Fruit fly (Drosophila melanogaster) whole organism, prepupa: ENCODE data around the gene CG42512.

Source experiments
- CG10669 ChIP-seq: fragments of 200-800 bp; sonication (Bioruptor generic); optimal IDR thresholded peaks from 3 replicates; lab custom pipeline; 2018; ENCODE audit warnings: missing biosample characterization, mild to moderate bottlenecking, missing genetic modification characterization, moderate library complexity
- CG11294 ChIP-seq: fragments of 200-800 bp; sonication (Bioruptor generic); IDR thresholded peaks from 2 replicates; pipeline ENCODE4 v1.3.6; 2022; ENCODE audit warnings: missing biosample characterization, missing genetic modification characterization
- CG11762 ChIP-seq: fragments of 200-800 bp; sonication (Bioruptor generic); optimal IDR thresholded peaks from 3 replicates; lab custom pipeline; 2016; ENCODE audit warnings: missing biosample characterization, missing genetic modification characterization; ENCODE audit not compliant: insufficient read depth
- CG11902 ChIP-seq: fragments of 200-800 bp; sonication (Bioruptor generic); optimal IDR thresholded peaks from 3 replicates; lab custom pipeline; 2016; ENCODE audit warnings: missing biosample characterization, missing genetic modification characterization
- CG15336 ChIP-seq: fragments of 200-800 bp; sonication (Bioruptor generic); IDR thresholded peaks from 2 replicates; pipeline ENCODE4 v1.3.6; 2022; ENCODE audit warnings: missing biosample characterization, missing genetic modification characterization
- CG16779 ChIP-seq: fragments of 200-800 bp; sonication (Bioruptor generic); optimal IDR thresholded peaks from 3 replicates; lab custom pipeline; 2017; ENCODE audit warnings: missing biosample characterization, mild to moderate bottlenecking, missing genetic modification characterization
- CG31627 ChIP-seq: fragments of 200-800 bp; sonication (Bioruptor generic); optimal IDR thresholded peaks from 3 replicates; lab custom pipeline; 2016; ENCODE audit warnings: missing biosample characterization, missing genetic modification characterization
- CG34406 ChIP-seq: fragments of 200-800 bp; sonication (Bioruptor generic); optimal IDR thresholded peaks from 3 replicates; lab custom pipeline; 2016; ENCODE audit warnings: missing biosample characterization, missing genetic modification characterization
- CG3919 ChIP-seq: fragments of 200-800 bp; sonication (Bioruptor generic); optimal IDR thresholded peaks from 3 replicates; lab custom pipeline; 2016; ENCODE audit warnings: missing biosample characterization, missing genetic modification characterization
- CG4318 ChIP-seq: fragments of 200-800 bp; sonication (Bioruptor generic); optimal IDR thresholded peaks from 3 replicates; lab custom pipeline; 2017; ENCODE audit warnings: missing biosample characterization, mild to moderate bottlenecking, missing genetic modification characterization
- CG6276 ChIP-seq: fragments of 200-800 bp; sonication (Bioruptor generic); optimal IDR thresholded peaks from 2 replicates; lab custom pipeline; 2017; ENCODE audit warnings: missing biosample characterization, mild to moderate bottlenecking, missing genetic modification characterization
- CG6792 ChIP-seq: fragments of 200-800 bp; sonication (Bioruptor generic); optimal IDR thresholded peaks from 3 replicates; lab custom pipeline; 2016; ENCODE audit warnings: missing biosample characterization, missing genetic modification characterization
- CG6808 ChIP-seq: fragments of 200-800 bp; sonication (Bioruptor generic); optimal IDR thresholded peaks from 3 replicates; lab custom pipeline; 2017; ENCODE audit warnings: missing biosample characterization, missing genetic modification characterization, mild to moderate bottlenecking, moderate library complexity, missing genetic modification reagents
- CG6854 ChIP-seq: fragments of 200-800 bp; sonication (Bioruptor generic); optimal IDR thresholded peaks from 2 replicates; lab custom pipeline; 2017; ENCODE audit warnings: missing biosample characterization, mild to moderate bottlenecking, missing genetic modification characterization
- CG7368 ChIP-seq: fragments of 200-800 bp; sonication (Bioruptor generic); optimal IDR thresholded peaks from 3 replicates; lab custom pipeline; 2016; ENCODE audit warnings: missing biosample characterization, missing genetic modification characterization
- CG8119 ChIP-seq: fragments of 200-800 bp; sonication (Bioruptor generic); IDR thresholded peaks from 3 replicates; pipeline ENCODE4 v1.3.6; 2022; ENCODE audit warnings: missing biosample characterization, missing genetic modification characterization
- CG9139 ChIP-seq: fragments of 200-800 bp; sonication (Bioruptor generic); optimal IDR thresholded peaks from 3 replicates; lab custom pipeline; 2017; ENCODE audit warnings: missing biosample characterization, mild to moderate bottlenecking, missing genetic modification characterization
- Eip75B ChIP-seq: fragments of 200-800 bp; sonication (Bioruptor generic); optimal IDR thresholded peaks from 3 replicates; lab custom pipeline; 2016; ENCODE audit warnings: missing biosample characterization, missing genetic modification characterization
- Eip78C ChIP-seq: fragments of 200-800 bp; sonication (Bioruptor generic); peaks from one replicate; lab custom pipeline; 2016; ENCODE audit warnings: missing biosample characterization, missing genetic modification characterization
- Ets21C ChIP-seq: fragments of 200-800 bp; sonication (Bioruptor generic); optimal IDR thresholded peaks from 3 replicates; lab custom pipeline; 2016; ENCODE audit warnings: missing biosample characterization, missing genetic modification characterization
- Ets96B ChIP-seq: fragments of 200-800 bp; optimal IDR thresholded peaks from 2 replicates; lab custom pipeline; 2019; ENCODE audit warnings: missing biosample characterization, mild to moderate bottlenecking, missing genetic modification characterization, moderate library complexity
- Hr38 ChIP-seq: sonication (Bioruptor generic); optimal IDR thresholded peaks from 2 replicates; lab custom pipeline; 2016; ENCODE audit warnings: missing biosample characterization, missing genetic modification characterization
- Hr4 ChIP-seq: fragments of 200-800 bp; sonication (Bioruptor generic); optimal IDR thresholded peaks from 3 replicates; lab custom pipeline; 2016; ENCODE audit warnings: missing biosample characterization, missing genetic modification characterization
- Lpt ChIP-seq: fragments of 200-800 bp; sonication (Bioruptor generic); optimal IDR thresholded peaks from 3 replicates; lab custom pipeline; 2016; ENCODE audit warnings: missing biosample characterization, missing genetic modification characterization
- Met ChIP-seq: fragments of 200-800 bp; sonication (Bioruptor generic); optimal IDR thresholded peaks from 3 replicates; lab custom pipeline; 2016; ENCODE audit warnings: missing biosample characterization, missing genetic modification characterization
- OdsH ChIP-seq: fragments of 200-800 bp; sonication (Bioruptor generic); optimal IDR thresholded peaks from 3 replicates; lab custom pipeline; 2016; ENCODE audit warnings: missing biosample characterization, missing genetic modification characterization
- Smox ChIP-seq: fragments of 200-800 bp; sonication (Bioruptor generic); optimal IDR thresholded peaks from 3 replicates; lab custom pipeline; 2016; ENCODE audit warnings: missing biosample characterization, missing genetic modification characterization
- Sox102F ChIP-seq: fragments of 200-800 bp; sonication (Bioruptor generic); optimal IDR thresholded peaks from 2 replicates; lab custom pipeline; 2016; ENCODE audit warnings: missing biosample characterization, mild to moderate bottlenecking, missing genetic modification characterization
- Sox14 ChIP-seq: fragments of 200-800 bp; sonication (Bioruptor generic); optimal IDR thresholded peaks from 3 replicates; lab custom pipeline; 2016; ENCODE audit warnings: missing biosample characterization, missing genetic modification characterization
- Sox15 ChIP-seq: fragments of 200-800 bp; sonication (Bioruptor generic); optimal IDR thresholded peaks from 3 replicates; lab custom pipeline; 2016; ENCODE audit warnings: missing biosample characterization, missing genetic modification characterization
- achi ChIP-seq: fragments of 200-800 bp; sonication (Bioruptor generic); optimal IDR thresholded peaks from 3 replicates; lab custom pipeline; 2016; ENCODE audit warnings: missing biosample characterization, missing genetic modification characterization
- acj6 ChIP-seq: fragments of 200-800 bp; sonication (Bioruptor generic); optimal IDR thresholded peaks from 3 replicates; lab custom pipeline; 2016; ENCODE audit warnings: missing biosample characterization, missing genetic modification characterization
- cyc ChIP-seq: fragments of 200-800 bp; sonication (Bioruptor generic); optimal IDR thresholded peaks from 3 replicates; lab custom pipeline; 2016; ENCODE audit warnings: missing biosample characterization, missing genetic modification characterization
- dac ChIP-seq: fragments of 200-800 bp; sonication (Bioruptor generic); optimal IDR thresholded peaks from 2 replicates; lab custom pipeline; 2017; ENCODE audit warnings: missing biosample characterization, mild to moderate bottlenecking, missing genetic modification characterization
- dsx ChIP-seq: fragments of 200-800 bp; optimal IDR thresholded peaks from 3 replicates; lab custom pipeline; 2019; ENCODE audit warnings: missing biosample characterization, mild to moderate bottlenecking, missing genetic modification characterization, moderate library complexity; ENCODE audit not compliant: poor library complexity, severe bottlenecking
- eg ChIP-seq: fragments of 200-800 bp; sonication (Bioruptor generic); IDR thresholded peaks from 3 replicates; pipeline ENCODE4 v1.3.6; 2022; ENCODE audit warnings: missing biosample characterization, missing genetic modification characterization
- fd59A ChIP-seq: fragments of 200-800 bp; sonication (Bioruptor generic); optimal IDR thresholded peaks from 2 replicates; lab custom pipeline; 2017; ENCODE audit warnings: missing biosample characterization, mild to moderate bottlenecking, missing genetic modification characterization, missing genetic modification reagents
- fkh ChIP-seq: fragments of 200-800 bp; sonication (Bioruptor generic); optimal IDR thresholded peaks from 3 replicates; lab custom pipeline; 2017; ENCODE audit warnings: missing biosample characterization, mild to moderate bottlenecking, missing genetic modification characterization, moderate library complexity
- net ChIP-seq: fragments of 200-800 bp; sonication (Bioruptor generic); optimal IDR thresholded peaks from 3 replicates; lab custom pipeline; 2016; ENCODE audit warnings: missing biosample characterization, missing genetic modification characterization
- pdm3 ChIP-seq: fragments of 200-800 bp; sonication (Bioruptor generic); optimal IDR thresholded peaks from 3 replicates; lab custom pipeline; 2016; ENCODE audit warnings: missing biosample characterization, missing genetic modification characterization
- salr ChIP-seq, 2 experiments: fragments of 200-800 bp; sonication (Bioruptor generic); optimal IDR thresholded peaks; 3 replicates each; lab custom pipeline; 2016 to 2018; ENCODE audit warnings: missing biosample characterization in 2 of 2, missing genetic modification characterization in 2 of 2, mild to moderate bottlenecking in 1 of 2
- spab ChIP-seq: fragments of 200-800 bp; sonication (Bioruptor generic); optimal IDR thresholded peaks from 2 replicates; lab custom pipeline; 2017; ENCODE audit warnings: missing biosample characterization, mild to moderate bottlenecking, missing genetic modification characterization, missing genetic modification reagents
- ss ChIP-seq, 2 experiments: fragments of 200-800 bp; sonication (Bioruptor generic); optimal IDR thresholded peaks; 2 replicates in 1 of 2; 3 replicates in 1 of 2; lab custom pipeline; 2017 to 2018; ENCODE audit warnings: mild to moderate bottlenecking in 2 of 2, missing biosample characterization in 2 of 2, missing genetic modification characterization in 2 of 2, moderate library complexity in 1 of 2
- svp ChIP-seq: fragments of 200-800 bp; sonication (Bioruptor generic); peaks from one replicate; lab custom pipeline; 2016; ENCODE audit warnings: missing biosample characterization, missing genetic modification characterization
- topi ChIP-seq: fragments of 200-800 bp; sonication (Bioruptor generic); optimal IDR thresholded peaks from 3 replicates; lab custom pipeline; 2016; ENCODE audit warnings: missing biosample characterization, missing genetic modification characterization
- vri ChIP-seq: fragments of 200-800 bp; sonication (Bioruptor generic); optimal IDR thresholded peaks from 3 replicates; lab custom pipeline; 2016; ENCODE audit warnings: missing biosample characterization, mild to moderate bottlenecking, missing genetic modification characterization

The CG42512 gene

dm6 chrX:16651625-16652024, 449 bp downstream of the CG42512 start:
- TF ChIP-seq dsx, result no peak
- peak; percentile 98 for TF ChIP-seq svp (GFP tag; lab: Kevin White, UChicago)
- TF ChIP-seq Eip78C (GFP tag; lab: Kevin White, UChicago), result peak; percentile 16

- no peak for TF ChIP-seq cyc (GFP tag; lab: Kevin White, UChicago)
- no peak for TF ChIP-seq CG6276
- peak; percentile 86 for TF ChIP-seq fkh (GFP tag; lab: Kevin White, UChicago)
- TF ChIP-seq OdsH, result no peak
- peak; percentile 7 for TF ChIP-seq Sox14 (GFP tag; lab: Kevin White, UChicago)
- TF ChIP-seq CG15336 (GFP tag; lab: Robert Waterston, UW), result no peak
- no peak for TF ChIP-seq Sox15
- TF ChIP-seq, all 60 proteins: peak for 2
Observed at dm6 chrX:16654931-16655409, 3.8 kb downstream of the CG42512 start, which contains the start of the genes Nemp and r. Gene Nemp (minus strand): TSS chrX:16655015. Gene r (plus strand): TSS chrX:16655359.

dm6 chrX:16655724-16656235, 4.6 kb downstream of the CG42512 start:
- TF ChIP-seq acj6 (GFP tag; lab: Kevin White, UChicago) (no peak), CG10669 (GFP tag; lab: Kevin White, UChicago) (no peak), CG4318 (no peak), achi (GFP tag; lab: Kevin White, UChicago) (no peak), Ets96B (tag; lab: Kevin White, UChicago) (no peak), Smox (GFP tag; lab: Kevin White, UChicago) (no peak), CG11294 (GFP tag; lab: Robert Waterston, UW) (no peak), ss (GFP tag; optimal IDR thresholded peaks at IDR 0.05; lab: Kevin White, UChicago) (no peak), CG6854 (GFP tag; lab: Kevin White, UChicago) (peak; percentile 6), salr (GFP tag; optimal IDR thresholded peaks at IDR 0.05; lab: Kevin White, UChicago) (no peak), Sox15 (no peak), CG8119 (no peak), fkh (GFP tag; lab: Kevin White, UChicago) (peak; percentile 96), Hr4 (no peak), CG31627 (GFP tag; lab: Kevin White, UChicago) (no peak), CG9139 (no peak), OdsH (no peak), net (GFP tag; lab: Kevin White, UChicago) (no peak), CG6792 (no peak), Lpt (GFP tag; lab: Kevin White, UChicago) (no peak), spab (GFP tag; lab: Kevin White, UChicago) (no peak), cyc (GFP tag; lab: Kevin White, UChicago) (no peak), topi (GFP tag; lab: Kevin White, UChicago) (no peak), Met (no peak), svp (GFP tag; lab: Kevin White, UChicago) (peak; percentile 76), Hr38 (GFP tag; lab: Kevin White, UChicago) (no peak), CG6276 (no peak), CG7368 (no peak), CG34406 (GFP tag; lab: Kevin White, UChicago) (no peak), Ets21C (GFP tag; lab: Kevin White, UChicago) (no peak), CG15336 (GFP tag; lab: Robert Waterston, UW) (peak; percentile 28; the same call in 1 of the 2 replicates), Sox14 (GFP tag; lab: Kevin White, UChicago) (no peak), CG11902 (GFP tag; lab: Kevin White, UChicago) (no peak), vri (GFP tag; lab: Kevin White, UChicago) (no peak), dac (GFP tag; lab: Kevin White, UChicago) (no peak), fd59A (GFP tag; lab: Kevin White, UChicago) (no peak), CG3919 (GFP tag; lab: Kevin White, UChicago) (no peak), eg (GFP tag; lab: Robert Waterston, UW) (no peak), Eip75B (GFP tag; lab: Kevin White, UChicago) (no peak), Sox102F (GFP tag; lab: Kevin White, UChicago) (no peak), CG11762 (GFP tag; lab: Kevin White, UChicago) (no peak), dsx (peak; percentile 20), CG16779 (tag; lab: Kevin White, UChicago) (peak; percentile 47), pdm3 (no peak), Eip78C (GFP tag; lab: Kevin White, UChicago) (peak; percentile 62), CG6808 (GFP tag; lab: Kevin White, UChicago) (no peak)
